Worm (Caenorhabditis elegans) whole organism, mixed stage, embryonic: Measurements from ENCODE around the gene rga-3.
A peak's percentile ranks its signal among the peaks of the same experiment; 100 is the strongest.

Experiments used
- lin-13 ChIP-seq: fragments of 150-350 bp; optimal IDR thresholded peaks from 2 replicates; lab custom pipeline; 2014; ENCODE audit warnings: missing biosample characterization, missing genetic modification characterization
- lin-32 ChIP-seq: fragments of 200-800 bp; sonication (Bioruptor generic); optimal IDR thresholded peaks from 2 replicates; lab custom pipeline; 2018; ENCODE audit warnings: mild to moderate bottlenecking, missing genetic modification characterization, missing compliant biosample characterization
- lsy-2 ChIP-seq: fragments of 150-350 bp; optimal IDR thresholded peaks from 2 replicates; lab custom pipeline; 2014; ENCODE audit warnings: missing biosample characterization, missing genetic modification characterization
- nhr-12 ChIP-seq: fragments of 150-350 bp; optimal IDR thresholded peaks from 2 replicates; lab custom pipeline; 2014; ENCODE audit warnings: missing biosample characterization, missing genetic modification characterization
- nhr-76 ChIP-seq: sonication (generic microtip); optimal IDR thresholded peaks from 2 replicates; lab custom pipeline; 2017; ENCODE audit warnings: missing biosample characterization, missing genetic modification characterization
- snpc-4 ChIP-seq: fragments of 150-350 bp; optimal IDR thresholded peaks from 2 replicates; lab custom pipeline; 2014; ENCODE audit warnings: missing biosample characterization, missing genetic modification characterization
- sptf-1 ChIP-seq: sonication (generic microtip); optimal IDR thresholded peaks from 2 replicates; lab custom pipeline; 2017; ENCODE audit warnings: mild to moderate bottlenecking, missing genetic modification characterization, moderate library complexity, missing compliant biosample characterization
- unc-120 ChIP-seq: sonication (generic microtip); optimal IDR thresholded peaks from 2 replicates; lab custom pipeline; 2017; ENCODE audit warnings: missing genetic modification characterization, missing compliant biosample characterization; ENCODE audit not compliant: poor library complexity, severe bottlenecking

ce11 chrV:5763787-5764186 lies 46.1 kb downstream of the rga-3 start, which contains the start of gene pgph-3:
- TF ChIP-seq lin-32 (GFP tag; lab: Kevin White, UChicago) = no peak
- TF ChIP-seq nhr-76 = no peak
- TF ChIP-seq lin-13 (tag; lab: Kevin White, UChicago) = no peak
- no peak for TF ChIP-seq lsy-2 (tag; lab: Kevin White, UChicago)
- TF ChIP-seq sptf-1 (tag; lab: Kevin White, UChicago) = no peak
- TF ChIP-seq snpc-4 = no peak
- peak; percentile 40 for TF ChIP-seq unc-120
- TF ChIP-seq nhr-12 = no peak
